Fruit fly (Drosophila melanogaster): ENCODE measurements around the gene TwdlS.

TwdlS gene

dm6 chr3R:26623493-26623956 lies 13.0 kb upstream of the TwdlS start, which contains the start of gene TwdlB:
TSS of gene TwdlB (minus strand) at chr3R:26623543.
- TF ChIP-seq CG11294 (GFP tag; IDR thresholded peaks at IDR 0.05) (no peak), CG4318 (GFP tag; optimal IDR thresholded peaks at IDR 0.05) (no peak), Smox (GFP tag; optimal IDR thresholded peaks at IDR 0.05) (no peak), CG11762 (GFP tag; optimal IDR thresholded peaks at IDR 0.05; ENCODE audit: insufficient read depth) (no peak), acj6 (GFP tag; optimal IDR thresholded peaks at IDR 0.05) (no peak), CG6854 (GFP tag; optimal IDR thresholded peaks at IDR 0.05) (no peak), Hr38 (GFP tag; optimal IDR thresholded peaks at IDR 0.05) (no peak), spab (GFP tag; optimal IDR thresholded peaks at IDR 0.05) (no peak), CG10631 (GFP tag; optimal IDR thresholded peaks at IDR 0.05) (no peak), Ets96B (tag; optimal IDR thresholded peaks at IDR 0.05) (no peak), fkh (GFP tag; optimal IDR thresholded peaks at IDR 0.05) (no peak)

- TF ChIP-seq CG16779 (tag; optimal IDR thresholded peaks at IDR 0.05) (no peak), Hr38 (GFP tag; optimal IDR thresholded peaks at IDR 0.05) (no peak), fd85E (GFP tag; optimal IDR thresholded peaks at IDR 0.05) (no peak), CG32006 (GFP tag; optimal IDR thresholded peaks at IDR 0.05) (no peak), Eip93F (GFP tag; optimal IDR thresholded peaks at IDR 0.05) (no peak), CG10631 (GFP tag; optimal IDR thresholded peaks at IDR 0.05) (no peak), CG34406 (GFP tag; optimal IDR thresholded peaks at IDR 0.05) (no peak), CG11762 (GFP tag; optimal IDR thresholded peaks at IDR 0.05; ENCODE audit: insufficient read depth) (no peak)
These were observed 10.9 kb upstream of the TwdlS start, which contains the start of gene TwdlL for dm6 chr3R:26625552-26625951. TSS of gene TwdlL (minus strand) at chr3R:26625652.

- no peak for TF ChIP-seq CG8119 (GFP tag; IDR thresholded peaks at IDR 0.05)
- no peak for TF ChIP-seq fd85E (GFP tag; optimal IDR thresholded peaks at IDR 0.05)
- TF ChIP-seq OdsH (GFP tag; optimal IDR thresholded peaks at IDR 0.05): no peak
- TF ChIP-seq Eip93F (GFP tag; optimal IDR thresholded peaks at IDR 0.05): no peak
- no peak for TF ChIP-seq CG32006 (GFP tag; optimal IDR thresholded peaks at IDR 0.05)
- no peak for TF ChIP-seq CG15336 (GFP tag; IDR thresholded peaks at IDR 0.05)
- no peak for TF ChIP-seq CG11762 (GFP tag; optimal IDR thresholded peaks at IDR 0.05; ENCODE audit: insufficient read depth)
- no peak for TF ChIP-seq svp (GFP tag)
- no peak for TF ChIP-seq dsx (GFP tag; optimal IDR thresholded peaks at IDR 0.05; ENCODE audit: poor library complexity, severe bottlenecking)
- no peak for TF ChIP-seq CG3032 (tag; optimal IDR thresholded peaks at IDR 0.05)
- TF ChIP-seq CG9139 (GFP tag; optimal IDR thresholded peaks at IDR 0.05): no peak
- TF ChIP-seq cyc (GFP tag; optimal IDR thresholded peaks at IDR 0.05): no peak
- TF ChIP-seq CG31627 (GFP tag; optimal IDR thresholded peaks at IDR 0.05): no peak
These were observed 9.8 kb upstream of the TwdlS start, which contains the start of gene TwdlO for dm6 chr3R:26626638-26627037. TSS of gene TwdlO (minus strand) at chr3R:26626738.

- TF ChIP-seq CG6854 (GFP tag; optimal IDR thresholded peaks at IDR 0.05): no peak
- no peak for TF ChIP-seq CG1621 (tag; optimal IDR thresholded peaks at IDR 0.05)
- no peak for TF ChIP-seq Eip75B (GFP tag; optimal IDR thresholded peaks at IDR 0.05)
- TF ChIP-seq Lpt (GFP tag; optimal IDR thresholded peaks at IDR 0.05): no peak
- TF ChIP-seq acj6 (GFP tag; optimal IDR thresholded peaks at IDR 0.05): no peak
- no peak for TF ChIP-seq esn (GFP tag; optimal IDR thresholded peaks at IDR 0.05)
- TF ChIP-seq dac (GFP tag; optimal IDR thresholded peaks at IDR 0.05): no peak
- TF ChIP-seq CG6792 (GFP tag; optimal IDR thresholded peaks at IDR 0.05): no peak
- TF ChIP-seq spab (GFP tag; optimal IDR thresholded peaks at IDR 0.05): no peak
- no peak for TF ChIP-seq salr (GFP tag; optimal IDR thresholded peaks at IDR 0.05)
- TF ChIP-seq fd85E (GFP tag; optimal IDR thresholded peaks at IDR 0.05): no peak
- no peak for TF ChIP-seq CG34406 (GFP tag; optimal IDR thresholded peaks at IDR 0.05)
- TF ChIP-seq CG6276 (GFP tag; optimal IDR thresholded peaks at IDR 0.05): no peak
- TF ChIP-seq Blimp-1 (GFP tag; optimal IDR thresholded peaks at IDR 0.05): no peak
- TF ChIP-seq Ets21C (GFP tag; optimal IDR thresholded peaks at IDR 0.05): no peak
- no peak for TF ChIP-seq CG11294 (GFP tag; IDR thresholded peaks at IDR 0.05)
- TF ChIP-seq fkh (GFP tag; optimal IDR thresholded peaks at IDR 0.05): no peak
These were observed 7.9 kb upstream of the TwdlS start, which contains the start of gene TwdlK for dm6 chr3R:26628624-26629023. TSS of gene TwdlK (minus strand) at chr3R:26628724.
